Worm (Caenorhabditis elegans): ENCODE data around the gene srh-281.

Gene srh-281

ce11 chrV:16153375-16153774 is 37.2 kb upstream of the srh-281 start, which contains the start of gene str-254:
str-254 (minus strand) TSS chrV:16153475.
- TF ChIP-seq flh-1 (GFP tag; optimal IDR thresholded peaks at IDR 0.05), result no peak
- no peak for TF ChIP-seq lin-13 (tag; optimal IDR thresholded peaks at IDR 0.05)
- no peak for TF ChIP-seq ceh-43 (GFP tag; optimal IDR thresholded peaks at IDR 0.05)
- no peak for TF ChIP-seq lsy-2 (tag; optimal IDR thresholded peaks at IDR 0.05)
- no peak for TF ChIP-seq nhr-237 (tag; optimal IDR thresholded peaks at IDR 0.05)
- TF ChIP-seq mab-5 (tag; optimal IDR thresholded peaks at IDR 0.05), result no peak
- no peak for TF ChIP-seq hlh-1 (tag; optimal IDR thresholded peaks at IDR 0.05)
- TF ChIP-seq sem-2 (GFP tag; optimal IDR thresholded peaks at IDR 0.05), result no peak

DNA sequence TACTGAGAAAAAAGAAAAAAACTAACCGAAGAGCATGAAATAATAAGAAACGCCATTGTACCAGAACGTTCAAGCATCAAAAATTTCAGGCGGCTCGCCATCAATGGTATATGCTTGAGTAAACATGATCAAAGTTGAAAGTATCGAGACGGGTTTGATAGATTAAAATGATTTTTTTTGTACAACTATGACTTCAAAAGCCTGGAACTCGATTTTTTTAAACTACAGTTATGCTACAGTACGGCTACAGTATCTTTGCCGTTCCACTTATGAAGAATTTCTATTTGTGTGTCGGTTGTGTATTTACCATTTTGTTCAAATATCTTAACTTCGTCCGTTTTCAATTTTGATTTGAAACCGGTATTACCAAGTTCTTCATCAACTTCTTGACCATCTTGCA is 35.5 kb upstream of the srh-281 start, which contains the start of gene str-97:
Gene str-97, minus strand, starts transcription at position 101 of the 400 bp plus-strand sequence.
- no peak for TF ChIP-seq sem-2 (GFP tag; optimal IDR thresholded peaks at IDR 0.05)
- TF ChIP-seq hlh-1 (tag; optimal IDR thresholded peaks at IDR 0.05), result no peak

DNA sequence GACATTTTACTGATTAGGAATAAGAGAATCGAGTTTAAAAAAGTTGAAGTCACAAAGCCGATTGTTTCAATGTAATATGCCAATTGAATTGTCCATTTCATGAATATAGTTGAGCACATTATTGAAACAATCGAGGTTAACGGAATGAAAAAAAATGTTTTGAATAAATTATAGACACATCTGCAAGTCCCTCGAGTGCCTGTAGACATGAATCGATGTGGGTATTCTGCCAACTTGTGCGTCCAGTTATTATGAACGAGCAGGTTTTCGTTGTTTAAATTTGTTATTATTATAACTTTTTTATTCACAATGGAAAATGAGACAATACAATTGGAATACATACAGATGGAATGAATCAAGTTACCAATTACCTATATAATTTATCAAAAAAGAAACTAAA is 32.2 kb upstream of the srh-281 start, which contains the start of gene str-99:
Gene str-99, minus strand, starts transcription at position 101 of the 400 bp plus-strand sequence.
- TF ChIP-seq tbx-8 (GFP tag; optimal IDR thresholded peaks at IDR 0.05) (no peak), ztf-11 (tag; optimal IDR thresholded peaks at IDR 0.05) (no peak), elt-3 (tag; optimal IDR thresholded peaks at IDR 0.05) (no peak), flh-1 (GFP tag; optimal IDR thresholded peaks at IDR 0.05) (no peak), ceh-43 (GFP tag; optimal IDR thresholded peaks at IDR 0.05) (no peak), ham-2 (GFP tag; optimal IDR thresholded peaks at IDR 0.05) (no peak), snpc-4 (tag; optimal IDR thresholded peaks at IDR 0.05) (no peak), lin-13 (tag; optimal IDR thresholded peaks at IDR 0.05) (no peak)

- TF ChIP-seq sem-2 (GFP tag; optimal IDR thresholded peaks at IDR 0.05) (no peak), cnd-1 (tag; optimal IDR thresholded peaks at IDR 0.05) (no peak), elt-1 (tag; optimal IDR thresholded peaks at IDR 0.05; ENCODE audit: borderline replicate concordance, insufficient read depth) (no peak), flh-1 (GFP tag; optimal IDR thresholded peaks at IDR 0.05) (no peak), nhr-2 (tag; optimal IDR thresholded peaks at IDR 0.05) (no peak), ceh-39 (tag; optimal IDR thresholded peaks at IDR 0.05) (no peak)
Observed at ce11 chrV:16159594-16159993, 31.0 kb upstream of the srh-281 start, which contains the start of gene F10A3.17. F10A3.17 (minus strand) TSS chrV:16159694.

DNA sequence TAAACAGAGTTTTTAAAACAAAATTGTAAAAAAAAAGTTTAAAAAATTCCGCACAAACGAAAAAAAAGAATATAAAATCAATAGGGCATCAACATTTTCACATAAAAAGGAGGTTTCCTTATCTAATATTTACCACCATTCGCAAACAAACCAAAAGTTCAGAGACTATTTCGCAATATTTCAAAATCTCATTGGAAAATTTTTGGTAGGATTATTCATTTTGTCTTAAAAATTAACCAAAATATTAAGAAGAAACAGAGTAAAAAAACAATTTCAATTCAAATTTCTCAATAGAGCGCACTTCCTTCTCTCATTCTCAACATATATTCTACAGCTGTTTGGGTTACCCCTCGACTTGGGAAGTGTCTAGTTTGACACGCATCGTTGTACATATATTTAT is 30.5 kb upstream of the srh-281 start:
- no peak for TF ChIP-seq sptf-1 (tag; optimal IDR thresholded peaks at IDR 0.05)
- TF ChIP-seq mls-2 (tag; optimal IDR thresholded peaks at IDR 0.05), result no peak
- TF ChIP-seq unc-120 (tag; optimal IDR thresholded peaks at IDR 0.05; ENCODE audit: poor library complexity, severe bottlenecking), result no peak
- TF ChIP-seq zip-8 (tag; optimal IDR thresholded peaks at IDR 0.05), result no peak
- no peak for TF ChIP-seq nhr-237 (tag; optimal IDR thresholded peaks at IDR 0.05)
- no peak for TF ChIP-seq flh-1 (GFP tag; optimal IDR thresholded peaks at IDR 0.05)
- TF ChIP-seq drap-1 (GFP tag; optimal IDR thresholded peaks at IDR 0.05), result no peak
- TF ChIP-seq elt-1 (tag; optimal IDR thresholded peaks at IDR 0.05; ENCODE audit: borderline replicate concordance, insufficient read depth), result no peak
- TF ChIP-seq snpc-4 (tag; optimal IDR thresholded peaks at IDR 0.05), result no peak
- no peak for TF ChIP-seq lsy-2 (tag; optimal IDR thresholded peaks at IDR 0.05)
- TF ChIP-seq blmp-1 (tag; optimal IDR thresholded peaks at IDR 0.05), result no peak
- no peak for TF ChIP-seq pha-4 (tag; optimal IDR thresholded peaks at IDR 0.05)
- no peak for TF ChIP-seq cnd-1 (tag; optimal IDR thresholded peaks at IDR 0.05)

DNA sequence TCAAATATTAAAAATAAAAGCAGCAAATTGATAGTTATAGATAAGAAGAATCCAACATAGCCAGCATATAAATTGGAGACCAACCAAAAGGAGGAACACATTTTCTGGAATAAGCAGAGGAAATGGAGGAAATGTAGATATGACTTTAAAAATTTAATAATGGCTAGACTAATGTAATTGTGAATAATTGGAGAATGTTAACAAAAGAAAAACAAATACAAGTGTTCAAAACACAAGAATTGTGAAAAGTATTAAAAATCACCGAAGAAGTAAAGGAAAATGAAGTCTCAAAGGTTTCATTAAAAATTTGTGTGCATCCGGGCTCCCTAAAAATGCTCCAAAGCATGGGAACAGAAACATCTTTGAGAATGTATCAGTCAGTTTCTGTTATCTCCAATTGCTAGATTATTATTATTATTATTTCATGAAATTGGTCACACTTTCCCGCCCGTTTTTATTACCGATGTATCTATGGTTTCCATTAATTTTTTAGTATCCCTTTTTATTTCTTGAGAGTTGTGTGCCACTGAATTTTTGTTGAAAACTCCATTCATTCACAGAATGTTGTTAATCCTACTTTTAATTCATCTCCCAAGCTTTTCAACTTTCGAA is 28.4 kb upstream of the srh-281 start, which contains the start of the genes str-109 and F10A3.11:
Gene str-109, minus strand, starts transcription at position 101 of the 612 bp plus-strand sequence.
Gene F10A3.11, plus strand, starts transcription at position 562 of the 612 bp plus-strand sequence.
- TF ChIP-seq unc-120 (tag; optimal IDR thresholded peaks at IDR 0.05; ENCODE audit: poor library complexity, severe bottlenecking) (no peak), pha-4 (tag; optimal IDR thresholded peaks at IDR 0.05) (no peak), ceh-39 (tag; optimal IDR thresholded peaks at IDR 0.05) (no peak), M03D4.4 (tag; optimal IDR thresholded peaks at IDR 0.05) (no peak)

DNA sequence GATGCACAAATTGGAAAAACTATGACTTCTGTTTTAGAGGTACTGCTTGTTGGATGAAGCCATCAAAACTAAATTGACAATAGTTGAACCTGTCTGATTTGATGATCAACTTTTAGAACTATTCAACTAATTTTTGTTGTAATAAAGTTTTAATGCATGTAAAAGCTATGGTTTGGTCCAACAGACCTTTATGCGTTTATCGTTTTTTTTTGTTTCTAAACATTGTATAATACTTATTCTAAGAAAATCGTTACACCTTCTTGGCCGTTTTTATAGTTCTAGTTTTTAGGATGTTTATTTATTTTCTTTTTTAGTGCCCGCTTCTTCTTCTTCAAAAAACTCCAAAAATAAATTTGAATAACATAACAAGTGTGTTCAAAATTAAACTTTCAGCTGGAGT is 26.9 kb upstream of the srh-281 start, which contains the start of gene F10A3.12:
Gene F10A3.12, plus strand, starts transcription at position 301 of the 400 bp plus-strand sequence.
- TF ChIP-seq ham-2 (GFP tag; optimal IDR thresholded peaks at IDR 0.05) (no peak), ceh-43 (GFP tag; optimal IDR thresholded peaks at IDR 0.05) (no peak), nhr-12 (tag; optimal IDR thresholded peaks at IDR 0.05) (no peak)
